Worm (Caenorhabditis elegans): Measurements from ENCODE around the gene rev-3.

- TF ChIP-seq fkh-10 (GFP tag; optimal IDR thresholded peaks at IDR 0.05), result no peak
- TF ChIP-seq sdc-2 (tag; optimal IDR thresholded peaks at IDR 0.05), result no peak
- TF ChIP-seq lin-11 (tag; optimal IDR thresholded peaks at IDR 0.05), result no peak
- TF ChIP-seq F13H6.1 (tag; optimal IDR thresholded peaks at IDR 0.05), result no peak
- TF ChIP-seq ceh-31 (tag; optimal IDR thresholded peaks at IDR 0.05), result no peak
- TF ChIP-seq npax-4 (tag; optimal IDR thresholded peaks at IDR 0.05), result no peak
- TF ChIP-seq nfya-1 (tag; optimal IDR thresholded peaks at IDR 0.05), result no peak
- no peak for TF ChIP-seq ama-1 (optimal IDR thresholded peaks at IDR 0.05)
- TF ChIP-seq pha-4 (tag; optimal IDR thresholded peaks at IDR 0.05), result no peak
- no peak for TF ChIP-seq K09A11.1 (tag; optimal IDR thresholded peaks at IDR 0.05; ENCODE audit: insufficient read depth)
- TF ChIP-seq fkh-6 (tag; optimal IDR thresholded peaks at IDR 0.05), result no peak
- no peak for TF ChIP-seq pag-3 (tag; optimal IDR thresholded peaks at IDR 0.05; ENCODE audit: borderline replicate concordance)
- TF ChIP-seq pqm-1 (tag; optimal IDR thresholded peaks at IDR 0.05), result no peak
These were observed 8.3 kb upstream of the rev-3 start, which contains the start of gene ceh-10 for ce11 chrIII:5798747-5799146.
